Worm (Caenorhabditis elegans) whole organism, L3 larva: Measurements from ENCODE around the gene F48B9.8.

ENCODE experiments used
- ZK546.5 ChIP-seq: sonication (generic microtip); optimal IDR thresholded peaks from 2 replicates; lab custom pipeline; 2017; ENCODE audit warnings: missing biosample characterization, missing genetic modification characterization
- ama-1 ChIP-seq: fragments of 150-350 bp; optimal IDR thresholded peaks from 2 replicates; lab custom pipeline; 2018
- elt-3 ChIP-seq, 3 experiments: fragments of 150-350 bp in 1 of 3; sonication (generic microtip) in 2 of 3; optimal IDR thresholded peaks; 2 replicates in 2 of 3; 4 replicates in 1 of 3; lab custom pipeline; 2014 to 2017; ENCODE audit warnings: missing biosample characterization in 3 of 3, missing genetic modification characterization in 3 of 3
- fkh-10 ChIP-seq: sonication (generic microtip); optimal IDR thresholded peaks from 2 replicates; lab custom pipeline; 2017; ENCODE audit warnings: missing biosample characterization, missing genetic modification reagents, missing genetic modification characterization
- hmg-11 ChIP-seq: sonication (generic microtip); optimal IDR thresholded peaks from 2 replicates; lab custom pipeline; 2016; ENCODE audit warnings: missing genetic modification characterization, missing compliant biosample characterization
- lin-15B ChIP-seq: fragments of 150-350 bp; optimal IDR thresholded peaks from 2 replicates; lab custom pipeline; 2014; ENCODE audit warnings: missing biosample characterization, missing genetic modification characterization
- nhr-12 ChIP-seq: fragments of 150-350 bp; optimal IDR thresholded peaks from 2 replicates; lab custom pipeline; 2014; ENCODE audit warnings: missing biosample characterization, missing genetic modification characterization
- nhr-28 ChIP-seq: fragments of 150-350 bp; optimal IDR thresholded peaks from 2 replicates; lab custom pipeline; 2014; ENCODE audit warnings: missing biosample characterization, missing genetic modification characterization
- nhr-77 ChIP-seq: fragments of 150-350 bp; optimal IDR thresholded peaks from 2 replicates; lab custom pipeline; 2014; ENCODE audit warnings: missing biosample characterization, missing genetic modification characterization
- pqm-1 ChIP-seq: fragments of 150-350 bp; optimal IDR thresholded peaks from 2 replicates; lab custom pipeline; 2017; ENCODE audit warnings: missing biosample characterization, missing genetic modification characterization, inconsistent platforms
- skn-1 ChIP-seq: fragments of 150-350 bp; optimal IDR thresholded peaks from 2 replicates; lab custom pipeline; 2014; ENCODE audit warnings: missing biosample characterization, missing genetic modification characterization
- snpc-4 ChIP-seq: fragments of 150-350 bp; optimal IDR thresholded peaks from 2 replicates; lab custom pipeline; 2014; ENCODE audit warnings: missing biosample characterization, missing genetic modification characterization
- tbx-2 ChIP-seq: sonication (generic microtip); optimal IDR thresholded peaks from 2 replicates; lab custom pipeline; 2016; ENCODE audit warnings: mild to moderate bottlenecking, missing genetic modification characterization, missing compliant biosample characterization
- unc-62 ChIP-seq: fragments of 150-350 bp; sonication (generic microtip); optimal IDR thresholded peaks from 4 replicates; lab custom pipeline; 2014; ENCODE audit warnings: missing biosample characterization, missing genetic modification reagents, missing genetic modification characterization

ce11 chrX:2157855-2158254 is 18.4 kb downstream of the F48B9.8 start:
- TF ChIP-seq unc-62 = no peak
- TF ChIP-seq fkh-10 = no peak
- TF ChIP-seq hmg-11 (tag; lab: Kevin White, UChicago) = no peak
- no peak for TF ChIP-seq nhr-12 (tag; lab: Kevin White, UChicago)
- no peak for TF ChIP-seq nhr-28
- TF ChIP-seq snpc-4 = no peak
- TF ChIP-seq pqm-1 (tag; lab: Kevin White, UChicago) = no peak
- TF ChIP-seq skn-1 (tag; lab: Kevin White, UChicago) = no peak
- no peak for TF ChIP-seq elt-3 (tag; optimal IDR thresholded peaks at IDR 0.05; lab: Kevin White, UChicago)
- TF ChIP-seq ZK546.5 (tag; lab: Kevin White, UChicago) = no peak
- TF ChIP-seq ama-1 (lab: Kevin White, UChicago) = no peak
- TF ChIP-seq lin-15B (tag; lab: Kevin White, UChicago) = no peak
- no peak for TF ChIP-seq nhr-77 (tag; lab: Kevin White, UChicago)
- TF ChIP-seq tbx-2 (tag; lab: Kevin White, UChicago) = no peak
